Worm (Caenorhabditis elegans) whole organism, L3 larva: ENCODE measurements around the gene fbxb-112.

Experiments
- ZK546.5 ChIP-seq: sonication (generic microtip); optimal IDR thresholded peaks from 2 replicates; lab custom pipeline; 2017; ENCODE audit warnings: missing biosample characterization, missing genetic modification characterization
- aly-2 ChIP-seq: fragments of 150-350 bp; optimal IDR thresholded peaks from 2 replicates; lab custom pipeline; 2014; ENCODE audit warnings: missing biosample characterization, missing genetic modification characterization
- ama-1 ChIP-seq: fragments of 150-350 bp; optimal IDR thresholded peaks from 2 replicates; lab custom pipeline; 2018
- ceh-28 ChIP-seq: fragments of 150-350 bp; optimal IDR thresholded peaks from 2 replicates; lab custom pipeline; 2014; ENCODE audit warnings: missing biosample characterization, missing genetic modification reagents, missing genetic modification characterization
- ceh-82 ChIP-seq: fragments of 150-350 bp; optimal IDR thresholded peaks from 2 replicates; lab custom pipeline; 2014; ENCODE audit warnings: missing biosample characterization, missing genetic modification characterization
- daf-12 ChIP-seq: fragments of 150-350 bp; optimal IDR thresholded peaks from 2 replicates; lab custom pipeline; 2014; ENCODE audit warnings: missing biosample characterization, missing genetic modification reagents, missing genetic modification characterization
- egl-27 ChIP-seq: sonication (generic microtip); optimal IDR thresholded peaks from 4 replicates; lab custom pipeline; 2017; ENCODE audit warnings: missing biosample characterization, missing genetic modification reagents, missing genetic modification characterization
- elt-1 ChIP-seq: fragments of 150-350 bp; optimal IDR thresholded peaks from 2 replicates; lab custom pipeline; 2014; ENCODE audit warnings: missing biosample characterization, missing genetic modification characterization
- elt-2 ChIP-seq: sonication (generic microtip); optimal IDR thresholded peaks from 2 replicates; lab custom pipeline; 2016; ENCODE audit warnings: missing genetic modification reagents, mild to moderate bottlenecking, missing genetic modification characterization, missing compliant biosample characterization
- elt-3 ChIP-seq, 3 experiments: fragments of 150-350 bp in 1 of 3; sonication (generic microtip) in 2 of 3; optimal IDR thresholded peaks; 2 replicates in 2 of 3; 4 replicates in 1 of 3; lab custom pipeline; 2014 to 2017; ENCODE audit warnings: missing biosample characterization in 3 of 3, missing genetic modification characterization in 3 of 3
- eor-1 ChIP-seq, 2 experiments: fragments of 150-350 bp; optimal IDR thresholded peaks; 2 replicates each; lab custom pipeline; 2014 to 2018; ENCODE audit warnings: missing biosample characterization in 2 of 2, missing genetic modification characterization in 2 of 2
- fkh-10 ChIP-seq: sonication (generic microtip); optimal IDR thresholded peaks from 2 replicates; lab custom pipeline; 2017; ENCODE audit warnings: missing biosample characterization, missing genetic modification reagents, missing genetic modification characterization
- fkh-2 ChIP-seq: fragments of 150-350 bp; optimal IDR thresholded peaks from 2 replicates; lab custom pipeline; 2014; ENCODE audit warnings: missing biosample characterization, missing genetic modification reagents, missing genetic modification characterization
- fos-1 ChIP-seq: fragments of 150-350 bp; optimal IDR thresholded peaks from 2 replicates; lab custom pipeline; 2014; ENCODE audit warnings: missing biosample characterization, missing genetic modification characterization
- hmg-11 ChIP-seq: sonication (generic microtip); optimal IDR thresholded peaks from 2 replicates; lab custom pipeline; 2016; ENCODE audit warnings: missing genetic modification characterization, missing compliant biosample characterization
- jun-1 ChIP-seq: fragments of 150-350 bp; optimal IDR thresholded peaks from 2 replicates; lab custom pipeline; 2014; ENCODE audit warnings: missing biosample characterization, missing genetic modification reagents, missing genetic modification characterization
- lin-15B ChIP-seq: fragments of 150-350 bp; optimal IDR thresholded peaks from 2 replicates; lab custom pipeline; 2014; ENCODE audit warnings: missing biosample characterization, missing genetic modification characterization
- lin-39 ChIP-seq: fragments of 150-350 bp; optimal IDR thresholded peaks from 2 replicates; lab custom pipeline; 2018; ENCODE audit warnings: missing biosample characterization, missing genetic modification reagents, missing genetic modification characterization
- lsy-12 ChIP-seq: sonication (generic microtip); optimal IDR thresholded peaks from 2 replicates; lab custom pipeline; 2016; ENCODE audit warnings: mild to moderate bottlenecking, missing genetic modification characterization, missing compliant biosample characterization
- mml-1 ChIP-seq: fragments of 150-350 bp; sonication (generic microtip); optimal IDR thresholded peaks from 3 replicates; lab custom pipeline; 2014; ENCODE audit warnings: missing biosample characterization, missing genetic modification characterization
- nfya-1 ChIP-seq: sonication (generic microtip); optimal IDR thresholded peaks from 2 replicates; lab custom pipeline; 2017; ENCODE audit warnings: missing genetic modification characterization, mild to moderate bottlenecking, missing compliant biosample characterization, antibody characterized with exemption, moderate library complexity; ENCODE audit not compliant: insufficient read depth
- nhr-11 ChIP-seq: fragments of 150-350 bp; optimal IDR thresholded peaks from 2 replicates; lab custom pipeline; 2014; ENCODE audit warnings: missing biosample characterization, missing genetic modification characterization
- nhr-23 ChIP-seq: fragments of 150-350 bp; optimal IDR thresholded peaks from 2 replicates; lab custom pipeline; 2014; ENCODE audit warnings: missing biosample characterization, missing genetic modification reagents, missing genetic modification characterization
- nhr-237 ChIP-seq: fragments of 150-350 bp; optimal IDR thresholded peaks from 2 replicates; lab custom pipeline; 2014; ENCODE audit warnings: missing biosample characterization, missing genetic modification characterization
- nhr-25 ChIP-seq: sonication (generic microtip); optimal IDR thresholded peaks from 2 replicates; lab custom pipeline; 2017; ENCODE audit warnings: missing biosample characterization, missing genetic modification characterization
- nhr-28 ChIP-seq: fragments of 150-350 bp; optimal IDR thresholded peaks from 2 replicates; lab custom pipeline; 2014; ENCODE audit warnings: missing biosample characterization, missing genetic modification characterization
- nhr-43 ChIP-seq: sonication (generic microtip); optimal IDR thresholded peaks from 2 replicates; lab custom pipeline; 2016; ENCODE audit warnings: mild to moderate bottlenecking, missing genetic modification characterization, missing compliant biosample characterization; ENCODE audit not compliant: poor library complexity, severe bottlenecking
- nhr-67 ChIP-seq: fragments of 150-350 bp; optimal IDR thresholded peaks from 2 replicates; lab custom pipeline; 2014; ENCODE audit warnings: missing biosample characterization, missing genetic modification characterization
- nhr-76 ChIP-seq: fragments of 150-350 bp; sonication (generic microtip); optimal IDR thresholded peaks from 5 replicates; lab custom pipeline; 2014; ENCODE audit warnings: missing biosample characterization, missing genetic modification characterization
- nhr-77 ChIP-seq: fragments of 150-350 bp; optimal IDR thresholded peaks from 2 replicates; lab custom pipeline; 2014; ENCODE audit warnings: missing biosample characterization, missing genetic modification characterization
- pha-4 ChIP-seq: fragments of 150-350 bp; optimal IDR thresholded peaks from 2 replicates; lab custom pipeline; 2014; ENCODE audit warnings: missing biosample characterization, missing genetic modification reagents, missing genetic modification characterization
- pqm-1 ChIP-seq: fragments of 150-350 bp; optimal IDR thresholded peaks from 2 replicates; lab custom pipeline; 2017; ENCODE audit warnings: missing biosample characterization, missing genetic modification characterization, inconsistent platforms
- snpc-4 ChIP-seq: fragments of 150-350 bp; optimal IDR thresholded peaks from 2 replicates; lab custom pipeline; 2014; ENCODE audit warnings: missing biosample characterization, missing genetic modification characterization
- tbx-2 ChIP-seq: sonication (generic microtip); optimal IDR thresholded peaks from 2 replicates; lab custom pipeline; 2016; ENCODE audit warnings: mild to moderate bottlenecking, missing genetic modification characterization, missing compliant biosample characterization
- unc-39 ChIP-seq: sonication (generic microtip); optimal IDR thresholded peaks from 4 replicates; lab custom pipeline; 2017; ENCODE audit warnings: missing biosample characterization, missing genetic modification characterization
- unc-62 ChIP-seq: fragments of 150-350 bp; sonication (generic microtip); optimal IDR thresholded peaks from 4 replicates; lab custom pipeline; 2014; ENCODE audit warnings: missing biosample characterization, missing genetic modification reagents, missing genetic modification characterization
- ztf-11 ChIP-seq: fragments of 150-350 bp; optimal IDR thresholded peaks from 2 replicates; lab custom pipeline; 2014; ENCODE audit warnings: missing biosample characterization, missing genetic modification characterization
- ztf-4 ChIP-seq: fragments of 150-350 bp; optimal IDR thresholded peaks from 2 replicates; lab custom pipeline; 2014; ENCODE audit warnings: missing biosample characterization, missing genetic modification characterization

fbxb-112 gene

DNA sequence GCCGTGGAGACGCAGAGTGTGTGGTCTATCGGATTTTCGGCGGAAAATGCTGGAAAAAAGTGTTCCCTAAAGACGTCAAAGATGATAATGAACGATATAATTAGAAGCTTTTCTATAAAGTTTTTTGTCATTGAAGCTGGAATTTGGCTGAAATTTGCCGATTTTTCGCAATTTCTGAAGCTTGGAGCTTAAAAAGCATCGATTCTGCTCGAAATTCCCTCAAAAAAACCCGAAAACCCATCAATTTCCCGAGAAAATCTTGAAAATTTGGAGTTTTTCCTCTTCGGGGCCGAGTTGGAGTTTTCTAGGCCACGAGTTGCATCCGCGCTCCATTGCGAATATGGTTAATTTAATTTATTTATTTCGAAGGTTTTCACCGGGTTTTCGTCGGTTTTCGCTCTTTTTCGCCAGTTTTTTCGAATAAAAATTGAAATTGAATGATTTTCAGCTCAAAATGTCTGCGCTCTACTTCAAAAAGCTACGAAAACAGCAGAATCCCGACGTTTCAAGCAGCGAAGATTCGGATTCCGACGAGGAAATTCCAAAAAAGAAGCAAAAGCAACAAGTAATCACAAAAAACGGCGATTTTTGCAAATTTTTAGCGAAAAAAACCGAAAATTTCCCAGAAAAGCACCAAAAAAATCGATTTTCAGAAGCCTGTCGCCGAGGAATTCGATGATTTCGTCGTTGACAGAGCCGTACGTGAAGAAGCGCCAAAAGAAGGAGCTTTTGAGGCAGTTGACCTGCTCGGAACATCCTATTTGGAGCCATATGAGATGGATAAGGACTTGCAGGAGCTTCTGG lies 11.8 kb downstream of the fbxb-112 start, which contains the start of the genes col-71 and Y49F6B.2 (continued):
- TF ChIP-seq mml-1 (tag; lab: Kevin White, UChicago) (no peak), ZK546.5 (tag; lab: Kevin White, UChicago) (no peak), elt-3 (tag; optimal IDR thresholded peaks at IDR 0.05; lab: Kevin White, UChicago) (no peak), nhr-25 (tag; lab: Kevin White, UChicago) (no peak), ceh-82 (tag; lab: Kevin White, UChicago) (no peak), unc-39 (tag; lab: Kevin White, UChicago) (no peak), nhr-28 (no peak), elt-1 (tag; lab: Kevin White, UChicago) (no peak), hmg-11 (tag; lab: Kevin White, UChicago) (peak; percentile 50), elt-2 (tag; lab: Kevin White, UChicago) (peak; percentile 28), nfya-1 (tag; lab: Kevin White, UChicago) (peak; percentile 67), ama-1 (lab: Kevin White, UChicago) (no peak), nhr-237 (no peak), nhr-11 (no peak), eor-1 (tag; optimal IDR thresholded peaks at IDR 0.05; lab: Kevin White, UChicago) (no peak), fos-1 (no peak), ceh-28 (tag; lab: Kevin White, UChicago) (peak; percentile 47)

DNA sequence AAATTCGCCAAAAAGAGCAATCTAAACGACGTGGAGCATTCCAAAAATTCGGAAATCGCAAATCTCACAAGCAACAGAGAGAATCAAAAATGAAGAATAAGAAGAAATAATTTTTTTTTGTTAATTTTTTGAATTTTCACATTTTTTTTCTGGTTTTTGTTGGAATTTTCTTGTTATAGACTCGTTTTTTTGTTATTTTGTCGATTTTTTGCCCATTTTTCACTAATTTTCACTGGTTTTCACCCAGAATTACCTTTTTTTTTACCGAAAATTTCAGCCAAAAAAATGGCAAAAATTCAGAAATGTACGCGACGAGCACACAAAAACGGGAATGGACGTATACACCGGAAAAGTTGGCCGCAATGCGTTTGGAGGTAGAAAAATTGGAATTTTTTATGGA lies 13.8 kb downstream of the fbxb-112 start, which contains the start of gene cyh-1:
Gene cyh-1 (plus strand): TSS at position 301 of the 400 bp plus-strand sequence.
- no peak for TF ChIP-seq ceh-28 (tag; lab: Kevin White, UChicago)
- no peak for TF ChIP-seq unc-39 (tag; lab: Kevin White, UChicago)
- TF ChIP-seq tbx-2 (tag; lab: Kevin White, UChicago): no peak
- no peak for TF ChIP-seq lin-15B (tag; lab: Kevin White, UChicago)
- TF ChIP-seq pqm-1: no peak
- no peak for TF ChIP-seq nfya-1 (tag; lab: Kevin White, UChicago)
- no peak for TF ChIP-seq ceh-82 (tag; lab: Kevin White, UChicago)
- TF ChIP-seq pha-4 (tag; lab: Kevin White, UChicago): no peak
- TF ChIP-seq elt-1 (tag; lab: Kevin White, UChicago): no peak
- no peak for TF ChIP-seq ztf-11 (tag; lab: Kevin White, UChicago)
- no peak for TF ChIP-seq egl-27 (tag; lab: Kevin White, UChicago)
- TF ChIP-seq ztf-4 (tag; lab: Kevin White, UChicago): no peak
- TF ChIP-seq snpc-4 (tag; lab: Kevin White, UChicago): no peak
- no peak for TF ChIP-seq nhr-67 (tag; lab: Kevin White, UChicago)
- TF ChIP-seq lin-39: no peak
- no peak for TF ChIP-seq mml-1 (tag; lab: Kevin White, UChicago)
- TF ChIP-seq lsy-12 (tag; lab: Kevin White, UChicago): no peak
- no peak for TF ChIP-seq fkh-2 (tag; lab: Kevin White, UChicago)
- no peak for TF ChIP-seq unc-62

DNA sequence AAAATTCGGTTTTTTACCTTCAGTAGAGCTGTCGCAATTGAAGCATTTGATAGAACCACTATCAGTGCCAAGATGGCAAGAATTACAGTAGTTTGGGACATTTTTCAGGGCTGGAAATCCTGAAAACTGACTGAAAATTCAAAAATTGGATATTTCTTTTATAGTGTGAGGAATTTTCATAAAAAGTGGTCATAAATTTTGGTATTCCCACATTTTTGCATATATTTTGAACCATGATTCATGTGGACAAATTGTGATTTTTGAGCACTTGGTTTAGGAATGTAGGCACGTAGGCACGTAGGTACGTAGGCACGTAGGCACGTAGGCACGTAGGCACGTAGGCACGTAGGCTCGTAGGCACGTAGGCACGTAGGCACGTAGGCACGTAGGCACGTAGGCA lies 21.3 kb downstream of the fbxb-112 start, which contains the start of gene Y49F6B.19:
Gene Y49F6B.19 (minus strand): TSS at position 101 of the 400 bp plus-strand sequence.
- TF ChIP-seq nhr-67 (tag; lab: Kevin White, UChicago) (no peak), nhr-23 (no peak), ZK546.5 (tag; lab: Kevin White, UChicago) (no peak), nhr-77 (tag; lab: Kevin White, UChicago) (no peak), daf-12 (tag; lab: Kevin White, UChicago) (no peak), jun-1 (tag; lab: Kevin White, UChicago) (no peak), fkh-10 (GFP tag; lab: Kevin White, UChicago) (no peak), unc-62 (no peak), snpc-4 (tag; lab: Kevin White, UChicago) (no peak), egl-27 (tag; lab: Kevin White, UChicago) (no peak)

DNA sequence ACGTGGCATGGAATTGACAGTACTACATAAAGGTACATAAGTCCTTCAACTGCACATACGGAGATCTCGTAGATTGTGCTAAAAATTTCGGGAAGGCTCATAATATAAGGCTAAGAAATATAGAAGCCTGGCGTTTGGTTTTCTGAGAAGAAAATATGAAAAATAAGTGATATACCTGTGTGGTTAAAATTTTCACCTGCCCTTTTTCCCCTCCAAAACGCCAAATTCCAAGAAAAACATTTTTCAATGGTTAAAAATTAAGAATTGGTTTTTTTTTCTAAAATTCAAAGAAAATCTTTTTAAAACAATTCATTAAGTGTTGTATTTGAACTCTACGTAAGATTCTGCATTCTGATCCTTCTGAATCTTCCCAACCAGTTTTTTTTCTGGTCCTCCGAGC lies 23.7 kb downstream of the fbxb-112 start, which contains the start of gene srz-5:
Gene srz-5 (minus strand): TSS at position 101 of the 400 bp plus-strand sequence.
- TF ChIP-seq aly-2 (tag; lab: Kevin White, UChicago) (no peak), mml-1 (tag; lab: Kevin White, UChicago) (no peak), unc-62 (no peak), jun-1 (tag; lab: Kevin White, UChicago) (no peak), nhr-76 (no peak), nhr-25 (tag; lab: Kevin White, UChicago) (no peak), nhr-43 (no peak), lin-39 (no peak), pha-4 (tag; lab: Kevin White, UChicago) (no peak)
